Worm (Caenorhabditis elegans) whole organism, early embryonic: ENCODE results near the gene srv-5.

ENCODE experiments used
- F13C5.2 ChIP-seq: sonication (generic microtip); optimal IDR thresholded peaks from 2 replicates; lab custom pipeline; 2017; ENCODE audit warnings: mild to moderate bottlenecking, missing genetic modification characterization, inconsistent platforms, missing compliant biosample characterization
- hmbx-1 ChIP-seq: sonication (generic microtip); optimal IDR thresholded peaks from 2 replicates; lab custom pipeline; 2016; ENCODE audit warnings: mild to moderate bottlenecking, missing genetic modification characterization, missing compliant biosample characterization
- hnd-1 ChIP-seq: sonication (generic microtip); optimal IDR thresholded peaks from 2 replicates; lab custom pipeline; 2016; ENCODE audit warnings: missing genetic modification characterization, missing compliant biosample characterization
- pes-1 ChIP-seq: fragments of 200-800 bp; sonication (Bioruptor generic); IDR thresholded peaks from 2 replicates; pipeline ENCODE4 v1.3.6; 2022; ENCODE audit warnings: missing genetic modification reagents, missing genetic modification characterization, missing compliant biosample characterization
- tbx-37 ChIP-seq: fragments of 200-800 bp; sonication (Bioruptor generic); conservative IDR thresholded peaks from 2 replicates; pipeline ENCODE4 v1.3.6; 2022; ENCODE audit warnings: missing genetic modification reagents, missing genetic modification characterization, missing compliant biosample characterization

- TF ChIP-seq hmbx-1 (tag; lab: Kevin White, UChicago) (no peak), pes-1 (0 out of 2 replicates have a peak, but pooled peaks have one; percentile 7), tbx-37 (GFP tag; lab: Robert Waterston, UW) (no peak), hnd-1 (tag; lab: Kevin White, UChicago) (no peak), F13C5.2 (tag; lab: Kevin White, UChicago) (no peak)
Observed at ce11 chrX:4218174-4218573, 34.0 kb upstream of the srv-5 start, which contains the start of gene W01H2.2.
